Fruit fly (Drosophila melanogaster): ENCODE data around the gene pon.

DNA sequence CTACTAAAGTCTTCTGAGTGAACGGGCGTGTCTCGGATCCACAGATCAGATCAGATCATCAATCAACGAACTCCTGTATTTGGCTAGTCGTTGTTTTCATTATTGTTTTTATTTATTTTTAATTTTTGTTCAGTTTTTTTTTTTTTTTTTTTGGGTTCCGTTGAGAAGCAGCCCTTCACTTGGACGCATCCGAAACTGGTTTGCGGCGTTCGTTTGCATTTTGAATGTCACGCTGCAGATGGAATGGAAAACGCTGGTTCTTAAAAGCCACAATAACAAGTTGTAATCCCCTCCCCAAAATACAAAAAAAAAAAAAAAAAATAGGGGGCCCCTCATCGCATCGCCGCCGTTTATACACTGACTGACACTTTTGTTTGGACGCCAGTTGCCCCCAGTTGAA, 28.0 kb downstream of the pon start:
- no peak for TF ChIP-seq CTCF (optimal IDR thresholded peaks at IDR 0.05)
- no peak for TF ChIP-seq CG8478 (optimal IDR thresholded peaks at IDR 0.05)
